Fruit fly (Drosophila melanogaster): Measurements from ENCODE around the gene Spt7.

DNA sequence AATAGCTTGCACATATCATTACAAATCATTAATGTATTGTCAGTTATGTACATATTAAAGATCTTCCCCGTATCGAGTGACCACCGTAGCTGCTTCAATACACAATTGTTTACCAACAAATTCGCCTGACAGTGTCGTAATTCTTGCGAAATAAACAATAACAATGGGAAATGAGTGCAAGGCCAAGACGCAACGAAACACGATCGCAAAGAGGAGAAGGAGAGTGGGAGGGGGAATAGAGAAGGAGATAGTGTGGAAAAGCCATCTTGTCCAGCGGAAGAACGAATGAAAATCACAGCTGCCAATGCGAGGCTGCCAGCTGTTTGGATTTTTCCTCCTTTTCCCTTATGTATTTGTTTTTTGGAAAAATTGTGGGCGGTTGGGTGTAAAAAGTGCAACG lies 35.0 kb downstream of the Spt7 start:
- no peak for TF ChIP-seq Snoo (tag; optimal IDR thresholded peaks at IDR 0.05)
- TF ChIP-seq D1 (tag; optimal IDR thresholded peaks at IDR 0.05): no peak
- TF ChIP-seq Pif1B (GFP tag; optimal IDR thresholded peaks at IDR 0.05): no peak
- no peak for TF ChIP-seq Ets98B (GFP tag; IDR thresholded peaks at IDR 0.05)
- TF ChIP-seq CG8159 (tag; optimal IDR thresholded peaks at IDR 0.05): no peak
- no peak for TF ChIP-seq CG9948 (tag; optimal IDR thresholded peaks at IDR 0.05)
- TF ChIP-seq CG14655 (GFP tag; optimal IDR thresholded peaks at IDR 0.05): no peak
- peak; percentile 37 for TF ChIP-seq EcR (GFP tag; optimal IDR thresholded peaks at IDR 0.05)
- no peak for TF ChIP-seq gl (tag; optimal IDR thresholded peaks at IDR 0.05)
- TF ChIP-seq CG8301 (tag; optimal IDR thresholded peaks at IDR 0.05): no peak
- no peak for TF ChIP-seq CG4496 (GFP tag; IDR thresholded peaks at IDR 0.05)
- no peak for TF ChIP-seq fd96Ca (GFP tag; IDR thresholded peaks at IDR 0.05)
- no peak for TF ChIP-seq CG15710 (tag; optimal IDR thresholded peaks at IDR 0.05)
